Worm (Caenorhabditis elegans): ENCODE data around the gene srg-67.

Gene srg-67

ce11 chrV:5502701-5503100 lies 39.9 kb upstream of the srg-67 start (continued):
- TF ChIP-seq repo-1 (tag; optimal IDR thresholded peaks at IDR 0.05) (peak; percentile 22), aptf-3 (GFP tag; IDR thresholded peaks at IDR 0.05) (no peak), ekl-4 (GFP tag; IDR thresholded peaks at IDR 0.05) (peak; percentile 54), lin-40 (tag; optimal IDR thresholded peaks at IDR 0.05) (no peak), ceh-100 (GFP tag; IDR thresholded peaks at IDR 0.05) (no peak), lsl-1 (GFP tag; optimal IDR thresholded peaks at IDR 0.05) (peak; percentile 12), egrh-3 (GFP tag; IDR thresholded peaks at IDR 0.05) (no peak), athp-1 (tag; optimal IDR thresholded peaks at IDR 0.05) (no peak), unc-62 (GFP tag; optimal IDR thresholded peaks at IDR 0.05) (no peak), ztf-3 (GFP tag; optimal IDR thresholded peaks at IDR 0.05) (no peak), Y53G8AR.9 (GFP tag; conservative IDR thresholded peaks at IDR 0.05) (peak; percentile 54; the same call in 1 of the 2 replicates), nhr-27 (tag; optimal IDR thresholded peaks at IDR 0.05) (no peak), rpc-1 (optimal IDR thresholded peaks at IDR 0.05) (no peak), rpc-1 (tag; optimal IDR thresholded peaks at IDR 0.05) (no peak), tbp1 (GFP tag; optimal IDR thresholded peaks at IDR 0.05) (peak; percentile 13), C17E4.6 (GFP tag; IDR thresholded peaks at IDR 0.05) (no peak), mcd-1 (GFP tag; IDR thresholded peaks at IDR 0.05) (0 out of 2 replicates have a peak, but pooled peaks have one; percentile 4), ztf-28 (GFP tag; IDR thresholded peaks at IDR 0.05) (no peak), attf-3 (GFP tag; conservative IDR thresholded peaks at IDR 0.05) (no peak), madf-6 (GFP tag; IDR thresholded peaks at IDR 0.05) (peak; percentile 43; the same call in 1 of the 2 replicates), xnd-1 (tag; optimal IDR thresholded peaks at IDR 0.05) (no peak), gei-17 (GFP tag; optimal IDR thresholded peaks at IDR 0.05) (no peak), T07F8.4 (tag; optimal IDR thresholded peaks at IDR 0.05) (no peak), lin-54 (GFP tag; optimal IDR thresholded peaks at IDR 0.05) (peak; percentile 35), nhr-80 (tag; optimal IDR thresholded peaks at IDR 0.05) (no peak), ztf-26 (tag; optimal IDR thresholded peaks at IDR 0.05) (peak; percentile 31), ama-1 (optimal IDR thresholded peaks at IDR 0.05) (peak; percentile 86), ama-1 (GFP tag; optimal IDR thresholded peaks at IDR 0.05) (no peak), mxl-1 (tag; optimal IDR thresholded peaks at IDR 0.05) (no peak), D2030.7 (GFP tag; IDR thresholded peaks at IDR 0.05) (no peak), ceh-91 (GFP tag; IDR thresholded peaks at IDR 0.05) (no peak)

- TF ChIP-seq hmg-1.2 (GFP tag; IDR thresholded peaks at IDR 0.05) = no peak
- no peak for TF ChIP-seq tbx-9 (tag; optimal IDR thresholded peaks at IDR 0.05; ENCODE audit: borderline replicate concordance)
- TF ChIP-seq Y53F4B.3 (GFP tag; IDR thresholded peaks at IDR 0.05) = no peak
- TF ChIP-seq madf-6 (GFP tag; IDR thresholded peaks at IDR 0.05) = no peak
- no peak for TF ChIP-seq gei-17 (GFP tag; optimal IDR thresholded peaks at IDR 0.05)
- TF ChIP-seq lsl-1 (GFP tag; optimal IDR thresholded peaks at IDR 0.05) = no peak
- no peak for TF ChIP-seq die-1 (tag; optimal IDR thresholded peaks at IDR 0.05)
- TF ChIP-seq nhr-80 (tag; optimal IDR thresholded peaks at IDR 0.05) = no peak
- no peak for TF ChIP-seq madf-8 (GFP tag; conservative IDR thresholded peaks at IDR 0.05)
- TF ChIP-seq pbrm-1 (GFP tag; IDR thresholded peaks at IDR 0.05) = no peak
- TF ChIP-seq ztf-6 (GFP tag; IDR thresholded peaks at IDR 0.05) = no peak
- no peak for TF ChIP-seq snpc-4 (GFP tag; optimal IDR thresholded peaks at IDR 0.05)
- TF ChIP-seq snpc-4 (tag; optimal IDR thresholded peaks at IDR 0.05) = no peak
- no peak for TF ChIP-seq athp-1 (tag; optimal IDR thresholded peaks at IDR 0.05)
Observed at ce11 chrV:5499475-5499874, 36.7 kb upstream of the srg-67 start.

ce11 chrV:5493447-5493846 lies 30.7 kb upstream of the srg-67 start, which contains the start of gene T05C3.2:
TSS of gene T05C3.2 (plus strand) at chrV:5493747.
- no peak for TF ChIP-seq atf-7 (tag; optimal IDR thresholded peaks at IDR 0.05)
- no peak for TF ChIP-seq pbrm-1 (GFP tag; IDR thresholded peaks at IDR 0.05)
- no peak for TF ChIP-seq lag-1 (GFP tag; IDR thresholded peaks at IDR 0.05)
- no peak for TF ChIP-seq nfya-2 (GFP tag; IDR thresholded peaks at IDR 0.05)
- TF ChIP-seq ztf-3 (GFP tag; optimal IDR thresholded peaks at IDR 0.05) = no peak
- no peak for TF ChIP-seq Y53F4B.3 (GFP tag; IDR thresholded peaks at IDR 0.05)
- TF ChIP-seq attf-5 (GFP tag; optimal IDR thresholded peaks at IDR 0.05) = no peak
- TF ChIP-seq Y95B8A.8 (GFP tag; IDR thresholded peaks at IDR 0.05) = no peak
- TF ChIP-seq F55B11.4 (tag; optimal IDR thresholded peaks at IDR 0.05; ENCODE audit: borderline replicate concordance, insufficient read depth) = no peak
- no peak for TF ChIP-seq F22D6.2 (tag; optimal IDR thresholded peaks at IDR 0.05)
- no peak for TF ChIP-seq snpc-1.3 (tag; optimal IDR thresholded peaks at IDR 0.05; ENCODE audit: insufficient read depth)
- TF ChIP-seq unc-130 (GFP tag; optimal IDR thresholded peaks at IDR 0.05) = no peak
- no peak for TF ChIP-seq mxl-1 (tag; optimal IDR thresholded peaks at IDR 0.05)
- no peak for TF ChIP-seq aptf-2 (GFP tag; conservative IDR thresholded peaks at IDR 0.05)

All from whole organism, young adult.